Fruit fly (Drosophila melanogaster) whole organism, embryonic: ENCODE measurements around the gene mthl8.

Source experiments
- CG11093 ChIP-seq: fragments of 200-800 bp; sonication (Bioruptor generic); IDR thresholded peaks from 3 replicates; pipeline ENCODE4 v1.3.6; 2022; ENCODE audit warnings: missing biosample characterization, missing genetic modification characterization
- CG12942 ChIP-seq: fragments of 200-800 bp; sonication (Bioruptor generic); optimal IDR thresholded peaks from 3 replicates; lab custom pipeline; 2016; ENCODE audit warnings: missing biosample characterization, missing genetic modification characterization
- CG13894 ChIP-seq: fragments of 200-800 bp; sonication (Bioruptor generic); optimal IDR thresholded peaks from 3 replicates; lab custom pipeline; 2018; ENCODE audit warnings: missing biosample characterization, mild to moderate bottlenecking, missing genetic modification characterization, moderate library complexity
- CG14710 ChIP-seq: fragments of 200-800 bp; sonication (Bioruptor generic); optimal IDR thresholded peaks from 3 replicates; lab custom pipeline; 2019; ENCODE audit warnings: missing biosample characterization, mild to moderate bottlenecking, missing genetic modification characterization, moderate library complexity
- CG15073 ChIP-seq: fragments of 200-800 bp; sonication (Bioruptor generic); optimal IDR thresholded peaks from 2 replicates; lab custom pipeline; 2016; ENCODE audit warnings: missing biosample characterization, missing genetic modification characterization
- CG1792 ChIP-seq: fragments of 200-800 bp; sonication (Bioruptor generic); optimal IDR thresholded peaks from 2 replicates; lab custom pipeline; 2016; ENCODE audit warnings: missing biosample characterization, missing genetic modification characterization
- CG2199 ChIP-seq: fragments of 200-800 bp; sonication (Bioruptor generic); IDR thresholded peaks from 3 replicates; pipeline ENCODE4 v1.3.6; 2022; ENCODE audit warnings: missing biosample characterization, missing genetic modification characterization
- CG3838 ChIP-seq: fragments of 200-800 bp; sonication (Bioruptor generic); optimal IDR thresholded peaks from 3 replicates; lab custom pipeline; 2016; ENCODE audit warnings: missing biosample characterization, missing genetic modification characterization
- CG6765 ChIP-seq: fragments of 200-800 bp; sonication (Bioruptor generic); optimal IDR thresholded peaks from 3 replicates; lab custom pipeline; 2017; ENCODE audit warnings: missing biosample characterization, mild to moderate bottlenecking, missing genetic modification characterization
- CG6791 ChIP-seq: fragments of 200-800 bp; sonication (Bioruptor generic); IDR thresholded peaks from 3 replicates; pipeline ENCODE4 v1.3.6; 2022; ENCODE audit warnings: missing biosample characterization, missing genetic modification characterization; ENCODE audit not compliant: partially characterized antibody
- CG7987 ChIP-seq: fragments of 200-800 bp; sonication (Bioruptor generic); optimal IDR thresholded peaks from 2 replicates; lab custom pipeline; 2018; ENCODE audit warnings: missing biosample characterization, mild to moderate bottlenecking, missing genetic modification characterization, moderate library complexity
- CG8290 ChIP-seq, 3 experiments: fragments of 200-800 bp; sonication (Bioruptor generic); optimal IDR thresholded peaks; 2 replicates each; lab custom pipeline; 2016 to 2019; ENCODE audit warnings: missing biosample characterization in 3 of 3, missing genetic modification characterization in 3 of 3, mild to moderate bottlenecking in 2 of 3, moderate library complexity in 1 of 3
- CG9797 ChIP-seq: fragments of 200-800 bp; sonication (Bioruptor generic); optimal IDR thresholded peaks from 3 replicates; lab custom pipeline; 2018; ENCODE audit warnings: missing biosample characterization, mild to moderate bottlenecking, missing genetic modification characterization
- CTCF ChIP-seq: fragments of 200-800 bp; sonication (Bioruptor generic); optimal IDR thresholded peaks from 2 replicates; lab custom pipeline; 2017; ENCODE audit warnings: missing biosample characterization, mild to moderate bottlenecking, missing genetic modification characterization, moderate library complexity
- Elba2 ChIP-seq: fragments of 200-800 bp; sonication (Bioruptor generic); optimal IDR thresholded peaks from 3 replicates; lab custom pipeline; 2016; ENCODE audit warnings: missing biosample characterization, missing genetic modification characterization
- Hr51 ChIP-seq, 2 experiments: fragments of 200-800 bp; sonication (Bioruptor generic); optimal IDR thresholded peaks; 2 replicates in 1 of 2; 3 replicates in 1 of 2; lab custom pipeline; 2016 to 2018; ENCODE audit warnings: missing biosample characterization in 2 of 2, missing genetic modification characterization in 2 of 2, mild to moderate bottlenecking in 1 of 2, moderate library complexity in 1 of 2
- Ravus ChIP-seq: fragments of 200-800 bp; sonication (Bioruptor generic); IDR thresholded peaks from 2 replicates; pipeline ENCODE4 v1.3.6; 2022; ENCODE audit warnings: missing biosample characterization, missing genetic modification characterization
- Sin3A ChIP-seq: fragments of >200 bp; optimal IDR thresholded peaks from 2 replicates; lab custom pipeline; 2018
- Tbp ChIP-seq: fragments of >200 bp; optimal IDR thresholded peaks from 2 replicates; lab custom pipeline; 2018; ENCODE audit warnings: missing biosample characterization, missing genetic modification characterization
- Trl ChIP-seq, 3 experiments: fragments of >200 bp in 2 of 3; fragments of 200-800 bp in 1 of 3; sonication (Bioruptor generic) in 1 of 3; optimal IDR thresholded peaks; 2 replicates in 1 of 3; 3 replicates in 2 of 3; lab custom pipeline; 2016 to 2017; ENCODE audit warnings: missing biosample characterization in 1 of 3, missing genetic modification characterization in 1 of 3
- abd-A ChIP-seq: fragments of 200-800 bp; sonication (Bioruptor generic); optimal IDR thresholded peaks from 3 replicates; lab custom pipeline; 2019; ENCODE audit warnings: missing biosample characterization, mild to moderate bottlenecking, missing genetic modification characterization, moderate library complexity
- az2 ChIP-seq: fragments of 200-800 bp; sonication (Bioruptor generic); optimal IDR thresholded peaks from 3 replicates; lab custom pipeline; 2016; ENCODE audit warnings: missing biosample characterization, missing genetic modification characterization
- cas ChIP-seq: fragments of 200-800 bp; sonication (Bioruptor generic); IDR thresholded peaks from 2 replicates; pipeline ENCODE4 v1.3.6; 2022; ENCODE audit warnings: missing biosample characterization, missing genetic modification characterization
- dm ChIP-seq: fragments of 200-800 bp; sonication (Bioruptor generic); optimal IDR thresholded peaks from 3 replicates; lab custom pipeline; 2016; ENCODE audit warnings: missing biosample characterization, missing genetic modification characterization
- dpn ChIP-seq, 2 experiments: fragments of 200-800 bp; sonication (Bioruptor generic); optimal IDR thresholded peaks; 3 replicates each; lab custom pipeline; 2016; ENCODE audit warnings: missing biosample characterization in 2 of 2, missing genetic modification characterization in 2 of 2
- gfzf ChIP-seq: fragments of 200-800 bp; sonication (Bioruptor generic); optimal IDR thresholded peaks from 2 replicates; lab custom pipeline; 2016; ENCODE audit warnings: missing biosample characterization, mild to moderate bottlenecking, missing genetic modification characterization, moderate library complexity
- gro ChIP-seq: fragments of 200-800 bp; sonication (Bioruptor generic); optimal IDR thresholded peaks from 2 replicates; lab custom pipeline; 2016; ENCODE audit warnings: missing biosample characterization, missing genetic modification characterization
- luna ChIP-seq: fragments of 200-800 bp; sonication (Bioruptor generic); optimal IDR thresholded peaks from 2 replicates; lab custom pipeline; 2016; ENCODE audit warnings: missing biosample characterization, missing genetic modification characterization
- nerfin-1 ChIP-seq: fragments of 200-800 bp; sonication (Bioruptor generic); optimal IDR thresholded peaks from 3 replicates; lab custom pipeline; 2019; ENCODE audit warnings: missing biosample characterization, mild to moderate bottlenecking, missing genetic modification characterization, moderate library complexity
- prd ChIP-seq, 3 experiments: fragments of >200 bp in 2 of 3; fragments of 200-800 bp in 1 of 3; sonication (Bioruptor generic) in 1 of 3; optimal IDR thresholded peaks in 2 of 3; IDR thresholded peaks in 1 of 3; 2 replicates in 2 of 3; 3 replicates in 1 of 3; pipeline versions ENCODE4 v1.3.6 to Lab custom; 2017 to 2022; ENCODE audit warnings: missing biosample characterization in 1 of 3, missing genetic modification characterization in 1 of 3
- pzg ChIP-seq: fragments of 200-800 bp; sonication (Bioruptor generic); optimal IDR thresholded peaks from 3 replicates; lab custom pipeline; 2018; ENCODE audit warnings: missing biosample characterization, mild to moderate bottlenecking, missing genetic modification characterization, moderate library complexity
- sens ChIP-seq: fragments of 200-800 bp; sonication (Bioruptor generic); peaks from one replicate; lab custom pipeline; 2016; ENCODE audit warnings: missing biosample characterization, missing genetic modification characterization
- sisA ChIP-seq: fragments of 200-800 bp; sonication (Bioruptor generic); IDR thresholded peaks from 2 replicates; pipeline ENCODE4 v1.3.6; 2022; ENCODE audit warnings: missing biosample characterization, missing genetic modification characterization
- sna ChIP-seq: fragments of 200-800 bp; sonication (Bioruptor generic); IDR thresholded peaks from 2 replicates; pipeline ENCODE4 v1.3.6; 2022; ENCODE audit warnings: missing biosample characterization, missing genetic modification characterization; ENCODE audit not compliant: partially characterized antibody
- ssp ChIP-seq: fragments of 200-800 bp; sonication (Bioruptor generic); IDR thresholded peaks from 2 replicates; pipeline ENCODE4 v1.3.6; 2022; ENCODE audit warnings: missing biosample characterization, missing genetic modification characterization
- tll ChIP-seq, 2 experiments: fragments of 200-800 bp in 1 of 2; fragments of >200 bp in 1 of 2; sonication (Bioruptor generic) in 1 of 2; optimal IDR thresholded peaks; 2 replicates each; lab custom pipeline; 2017 to 2019; ENCODE audit warnings: missing biosample characterization in 2 of 2, missing genetic modification characterization in 2 of 2, mild to moderate bottlenecking in 1 of 2, moderate library complexity in 1 of 2
- trem ChIP-seq: fragments of 200-800 bp; optimal IDR thresholded peaks from 3 replicates; lab custom pipeline; 2019; ENCODE audit warnings: missing biosample characterization, mild to moderate bottlenecking, missing genetic modification characterization, moderate library complexity
- usp ChIP-seq: fragments of >200 bp; optimal IDR thresholded peaks from 2 replicates; lab custom pipeline; 2017; ENCODE audit warnings: missing biosample characterization, missing genetic modification characterization
- zen ChIP-seq: fragments of 200-800 bp; sonication (Bioruptor generic); optimal IDR thresholded peaks from 3 replicates; lab custom pipeline; 2018; ENCODE audit warnings: missing biosample characterization, mild to moderate bottlenecking, missing genetic modification characterization, moderate library complexity

mthl8 gene

DNA sequence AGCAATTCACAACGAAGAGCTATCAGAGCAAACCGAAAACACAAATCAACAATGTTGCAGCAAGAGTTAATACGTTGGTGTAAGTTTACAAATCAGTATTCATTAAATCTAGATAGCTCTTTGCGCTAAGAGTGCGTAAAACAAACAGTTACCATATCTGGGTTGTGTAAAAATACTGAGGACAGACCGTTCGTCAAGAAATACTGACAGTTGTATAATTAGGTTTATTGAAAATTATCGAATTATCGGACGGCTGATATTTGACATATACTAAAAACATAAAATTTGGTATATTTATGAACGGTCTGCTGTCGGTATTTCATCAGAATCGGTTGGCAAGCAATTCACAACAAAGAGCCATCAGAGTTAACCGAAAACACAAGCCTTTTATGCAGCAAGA lies at the start of gene mthl8:
mthl8 (plus strand) TSS at position 360 of the 400 bp plus-strand sequence.
- peak; percentile 28 for TF ChIP-seq zen
- peak; percentile 12 for TF ChIP-seq abd-A (tag; lab: Kevin White, UChicago)
- TF ChIP-seq Elba2 (GFP tag; lab: Kevin White, UChicago), result no peak
- TF ChIP-seq prd (optimal IDR thresholded peaks at IDR 0.05; lab: Kevin White, UChicago), result no peak
- TF ChIP-seq prd (GFP tag; IDR thresholded peaks at IDR 0.05; lab: Robert Waterston, UW), result no peak
- peak; percentile 73 for TF ChIP-seq gfzf (GFP tag; lab: Kevin White, UChicago)
- no peak for TF ChIP-seq CG1792 (GFP tag; lab: Kevin White, UChicago)
- TF ChIP-seq CG11093 (GFP tag; lab: Robert Waterston, UW), result no peak
- peak; percentile 56 for TF ChIP-seq CG8290 (GFP tag; optimal IDR thresholded peaks at IDR 0.05; lab: Kevin White, UChicago)
- no peak for TF ChIP-seq CG8290 (tag; optimal IDR thresholded peaks at IDR 0.05; lab: Kevin White, UChicago)
- TF ChIP-seq Sin3A, result peak; percentile 10
- no peak for TF ChIP-seq cas
- TF ChIP-seq CG14710 (tag; lab: Kevin White, UChicago), result peak; percentile 47
- no peak for TF ChIP-seq usp (GFP tag; lab: Kevin White, UChicago)
- TF ChIP-seq CG15073, result no peak
- peak; percentile 80 for TF ChIP-seq pzg (GFP tag; lab: Kevin White, UChicago)
- no peak for TF ChIP-seq Hr51 (GFP tag; optimal IDR thresholded peaks at IDR 0.05; lab: Kevin White, UChicago)
- TF ChIP-seq Ravus (GFP tag; lab: Robert Waterston, UW), result no peak
- no peak for TF ChIP-seq gro (GFP tag; lab: Kevin White, UChicago)
- TF ChIP-seq CG6791 (GFP tag; lab: Robert Waterston, UW), result no peak
- peak; percentile 95 for TF ChIP-seq CG9797 (GFP tag; lab: Kevin White, UChicago)
- no peak for TF ChIP-seq trem (tag; lab: Kevin White, UChicago)
- TF ChIP-seq sens (GFP tag; lab: Kevin White, UChicago), result peak; percentile 78
- no peak for TF ChIP-seq az2 (GFP tag; lab: Kevin White, UChicago)
- no peak for TF ChIP-seq CG12942 (GFP tag; lab: Kevin White, UChicago)
- no peak for TF ChIP-seq CG6765 (GFP tag; lab: Kevin White, UChicago)
- TF ChIP-seq CG7987 (GFP tag; lab: Kevin White, UChicago), result no peak
- no peak for TF ChIP-seq sisA (GFP tag; lab: Robert Waterston, UW)

DNA sequence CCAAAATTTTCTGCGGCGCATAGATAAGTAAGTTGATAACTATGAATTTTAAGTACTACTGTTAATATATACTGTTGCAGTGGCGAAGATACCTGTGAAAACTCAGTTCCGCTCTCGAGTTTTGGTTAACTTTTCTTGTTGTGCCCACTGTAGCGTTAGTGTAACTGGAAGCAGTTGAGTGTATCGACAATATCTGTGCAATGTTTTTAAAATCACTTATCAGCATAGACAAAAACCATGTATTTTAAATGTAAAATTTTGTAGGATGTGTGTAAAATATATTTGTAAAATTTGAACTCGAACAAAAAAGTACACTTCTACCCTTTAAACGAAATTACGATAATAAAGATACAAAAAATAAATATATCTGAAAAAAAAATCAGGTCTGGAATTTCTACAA lies 3.7 kb downstream of the mthl8 start:
- TF ChIP-seq sens (GFP tag; lab: Kevin White, UChicago) (peak; percentile 67), dm (GFP tag; lab: Kevin White, UChicago) (no peak), dpn (GFP tag; optimal IDR thresholded peaks at IDR 0.05; lab: Kevin White, UChicago) (peak in 1 of 2 experiments; percentile 11), CTCF (GFP tag; lab: Kevin White, UChicago) (peak; percentile 48), trem (tag; lab: Kevin White, UChicago) (peak; percentile 4), CG7987 (GFP tag; lab: Kevin White, UChicago) (no peak), Tbp (GFP tag; lab: Kevin White, UChicago) (no peak), CG2199 (peak; percentile 92)

DNA sequence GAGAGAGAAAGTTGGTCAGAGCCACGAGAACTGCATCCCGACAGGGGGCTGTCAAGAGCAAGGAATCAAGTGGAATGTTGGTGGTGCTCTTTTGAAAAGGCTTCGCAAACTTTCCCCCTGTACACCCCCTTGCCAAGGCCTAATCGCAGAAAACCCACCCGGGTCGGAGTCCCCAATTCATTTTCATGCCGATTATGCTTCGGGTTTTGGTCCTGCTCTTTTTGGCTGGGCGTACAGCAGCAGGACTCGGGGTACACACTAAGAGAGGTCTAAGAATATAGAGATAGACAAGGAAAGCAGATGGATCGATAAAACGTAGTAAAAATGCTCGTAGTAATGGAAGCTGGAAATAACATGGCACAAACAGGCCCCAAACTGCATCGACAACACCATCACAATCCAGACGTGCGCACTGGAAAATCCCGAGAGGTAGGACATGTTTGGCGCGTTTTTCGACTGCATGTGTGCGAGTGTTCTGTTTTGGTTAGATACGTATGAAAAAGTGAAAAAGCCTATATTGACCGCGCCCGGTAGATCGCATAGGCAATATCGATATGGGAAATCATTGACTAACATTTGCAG lies 4.6 kb downstream of the mthl8 start:
- no peak for TF ChIP-seq luna
- TF ChIP-seq abd-A (tag; lab: Kevin White, UChicago), result peak; percentile 83
- peak; percentile 83 for TF ChIP-seq nerfin-1
- TF ChIP-seq sna (GFP tag; lab: Robert Waterston, UW), result no peak
- peak; percentile 20 to 43 for TF ChIP-seq Trl (optimal IDR thresholded peaks at IDR 0.05; lab: Kevin White, UChicago)
- TF ChIP-seq Trl (GFP tag; optimal IDR thresholded peaks at IDR 0.05; lab: Kevin White, UChicago), result no peak
- no peak for TF ChIP-seq ssp
- TF ChIP-seq tll (GFP tag; optimal IDR thresholded peaks at IDR 0.05; lab: Kevin White, UChicago), result no peak
- TF ChIP-seq CG13894 (tag; lab: Kevin White, UChicago), result peak; percentile 93
- TF ChIP-seq CG2199, result peak; percentile 77; the same call in 2 of the 3 replicates
- TF ChIP-seq CG3838 (GFP tag; lab: Kevin White, UChicago), result no peak
